Worm (Caenorhabditis elegans) whole organism, L2 larva: ENCODE data around the gene Y47D3A.1.

Experiments used
- C34F6.9 ChIP-seq: fragments of 150-350 bp; optimal IDR thresholded peaks from 2 replicates; lab custom pipeline; 2014; ENCODE audit warnings: missing biosample characterization, missing genetic modification characterization
- F13H6.1 ChIP-seq: sonication (generic microtip); optimal IDR thresholded peaks from 2 replicates; lab custom pipeline; 2016; ENCODE audit warnings: missing genetic modification characterization, missing compliant biosample characterization
- Y55F3AM.14 ChIP-seq: fragments of 200-800 bp; sonication (Bioruptor generic); optimal IDR thresholded peaks from 2 replicates; lab custom pipeline; 2018; ENCODE audit warnings: mild to moderate bottlenecking, missing genetic modification characterization, missing compliant biosample characterization
- ZK546.5 ChIP-seq: sonication (generic microtip); optimal IDR thresholded peaks from 2 replicates; lab custom pipeline; 2017; ENCODE audit warnings: missing biosample characterization, missing genetic modification characterization
- alr-1 ChIP-seq: fragments of 150-350 bp; optimal IDR thresholded peaks from 2 replicates; lab custom pipeline; 2014; ENCODE audit warnings: missing biosample characterization, missing genetic modification characterization
- aly-2 ChIP-seq: fragments of 150-350 bp; optimal IDR thresholded peaks from 2 replicates; lab custom pipeline; 2014; ENCODE audit warnings: missing biosample characterization, missing genetic modification characterization
- ama-1 ChIP-seq: fragments of 150-350 bp; optimal IDR thresholded peaks from 2 replicates; lab custom pipeline; 2018; ENCODE audit warnings: inconsistent platforms
- blmp-1 ChIP-seq: sonication (generic microtip); optimal IDR thresholded peaks from 2 replicates; lab custom pipeline; 2017; ENCODE audit warnings: missing genetic modification characterization, mild to moderate bottlenecking, missing compliant biosample characterization, antibody characterized with exemption, moderate library complexity; ENCODE audit not compliant: insufficient read depth
- ceh-16 ChIP-seq: fragments of 150-350 bp; optimal IDR thresholded peaks from 2 replicates; lab custom pipeline; 2014; ENCODE audit warnings: missing biosample characterization, missing genetic modification characterization
- ceh-82 ChIP-seq: fragments of 150-350 bp; optimal IDR thresholded peaks from 2 replicates; lab custom pipeline; 2014; ENCODE audit warnings: missing biosample characterization, missing genetic modification characterization
- dmd-4 ChIP-seq: sonication (generic microtip); optimal IDR thresholded peaks from 2 replicates; lab custom pipeline; 2017; ENCODE audit warnings: missing biosample characterization, missing genetic modification characterization
- egl-27 ChIP-seq: sonication (generic microtip); optimal IDR thresholded peaks from 3 replicates; lab custom pipeline; 2017; ENCODE audit warnings: missing biosample characterization, missing genetic modification reagents, missing genetic modification characterization
- elt-1 ChIP-seq: fragments of 150-350 bp; optimal IDR thresholded peaks from 2 replicates; lab custom pipeline; 2014; ENCODE audit warnings: missing biosample characterization, missing genetic modification characterization
- elt-3 ChIP-seq: sonication (generic microtip); optimal IDR thresholded peaks from 2 replicates; lab custom pipeline; 2017; ENCODE audit warnings: missing biosample characterization, missing genetic modification characterization
- fos-1 ChIP-seq: fragments of 150-350 bp; optimal IDR thresholded peaks from 2 replicates; lab custom pipeline; 2014; ENCODE audit warnings: missing biosample characterization, missing genetic modification characterization
- lin-11 ChIP-seq: fragments of 150-350 bp; sonication (generic microtip); optimal IDR thresholded peaks from 2 replicates; lab custom pipeline; 2014; ENCODE audit warnings: missing biosample characterization, missing genetic modification characterization, inconsistent platforms, mixed read lengths
- lin-13 ChIP-seq: fragments of 150-350 bp; optimal IDR thresholded peaks from 2 replicates; lab custom pipeline; 2014; ENCODE audit warnings: missing biosample characterization, missing genetic modification reagents, missing genetic modification characterization
- lin-39 ChIP-seq: fragments of 150-350 bp; optimal IDR thresholded peaks from 2 replicates; lab custom pipeline; 2014; ENCODE audit warnings: missing biosample characterization, missing genetic modification reagents, missing genetic modification characterization
- lsy-2 ChIP-seq, 2 experiments: fragments of 150-350 bp in 1 of 2; sonication (generic microtip) in 1 of 2; optimal IDR thresholded peaks; 2 replicates each; lab custom pipeline; 2014 to 2017; ENCODE audit warnings: missing biosample characterization in 2 of 2, missing genetic modification characterization in 2 of 2
- mab-5 ChIP-seq: fragments of 150-350 bp; optimal IDR thresholded peaks from 2 replicates; lab custom pipeline; 2014; ENCODE audit warnings: missing biosample characterization, missing genetic modification characterization
- mbf-1 ChIP-seq: sonication (generic microtip); optimal IDR thresholded peaks from 2 replicates; lab custom pipeline; 2017; ENCODE audit warnings: missing biosample characterization, missing genetic modification characterization
- mdl-1 ChIP-seq, 2 experiments: fragments of 150-350 bp in 1 of 2; sonication (generic microtip) in 1 of 2; optimal IDR thresholded peaks; 2 replicates each; lab custom pipeline; 2017; ENCODE audit warnings: missing biosample characterization in 2 of 2, missing genetic modification characterization in 2 of 2
- nhr-10 ChIP-seq: sonication (generic microtip); optimal IDR thresholded peaks from 2 replicates; lab custom pipeline; 2017; ENCODE audit warnings: missing biosample characterization, missing genetic modification characterization
- nhr-11 ChIP-seq: fragments of 150-350 bp; optimal IDR thresholded peaks from 2 replicates; lab custom pipeline; 2014; ENCODE audit warnings: missing biosample characterization, missing genetic modification characterization
- nhr-12 ChIP-seq: fragments of 150-350 bp; optimal IDR thresholded peaks from 2 replicates; lab custom pipeline; 2014; ENCODE audit warnings: missing biosample characterization, missing genetic modification characterization
- nhr-129 ChIP-seq: fragments of 150-350 bp; optimal IDR thresholded peaks from 2 replicates; lab custom pipeline; 2014; ENCODE audit warnings: missing biosample characterization, missing genetic modification characterization
- nhr-21 ChIP-seq: fragments of 150-350 bp; optimal IDR thresholded peaks from 2 replicates; lab custom pipeline; 2014; ENCODE audit warnings: missing biosample characterization, missing genetic modification characterization
- nhr-237 ChIP-seq: fragments of 150-350 bp; optimal IDR thresholded peaks from 2 replicates; lab custom pipeline; 2014; ENCODE audit warnings: missing biosample characterization, missing genetic modification characterization
- nhr-25 ChIP-seq: fragments of 150-350 bp; sonication (generic microtip); optimal IDR thresholded peaks from 3 replicates; lab custom pipeline; 2014; ENCODE audit warnings: missing biosample characterization, missing genetic modification characterization
- nhr-6 ChIP-seq: fragments of 150-350 bp; optimal IDR thresholded peaks from 2 replicates; lab custom pipeline; 2014; ENCODE audit warnings: missing biosample characterization, missing genetic modification characterization
- peb-1 ChIP-seq: fragments of 150-350 bp; optimal IDR thresholded peaks from 2 replicates; lab custom pipeline; 2014; ENCODE audit warnings: missing biosample characterization, missing genetic modification characterization
- sem-4 ChIP-seq: fragments of 150-350 bp; optimal IDR thresholded peaks from 2 replicates; lab custom pipeline; 2014; ENCODE audit warnings: missing biosample characterization, missing genetic modification reagents, missing genetic modification characterization
- skn-1 ChIP-seq: sonication (generic microtip); optimal IDR thresholded peaks from 2 replicates; lab custom pipeline; 2017; ENCODE audit warnings: missing biosample characterization, missing genetic modification characterization
- sma-3 ChIP-seq: sonication (generic microtip); optimal IDR thresholded peaks from 2 replicates; lab custom pipeline; 2016; ENCODE audit warnings: missing genetic modification reagents, missing genetic modification characterization, missing compliant biosample characterization
- sma-9 ChIP-seq, 2 experiments: fragments of 150-350 bp in 1 of 2; sonication (generic microtip) in 1 of 2; optimal IDR thresholded peaks; 2 replicates each; lab custom pipeline; 2014 to 2016; ENCODE audit warnings: missing genetic modification characterization in 2 of 2, mild to moderate bottlenecking in 1 of 2, missing biosample characterization in 1 of 2, missing compliant biosample characterization in 1 of 2, missing genetic modification reagents in 1 of 2, moderate library complexity in 1 of 2
- snpc-4 ChIP-seq: fragments of 150-350 bp; optimal IDR thresholded peaks from 2 replicates; lab custom pipeline; 2014; ENCODE audit warnings: missing biosample characterization, missing genetic modification characterization
- unc-39 ChIP-seq: fragments of 150-350 bp; optimal IDR thresholded peaks from 2 replicates; lab custom pipeline; 2014; ENCODE audit warnings: missing biosample characterization, missing genetic modification characterization
- unc-55 ChIP-seq: fragments of 150-350 bp; sonication (generic microtip); optimal IDR thresholded peaks from 3 replicates; lab custom pipeline; 2014; ENCODE audit warnings: missing biosample characterization, missing genetic modification reagents, missing genetic modification characterization
- unc-62 ChIP-seq: fragments of 150-350 bp; optimal IDR thresholded peaks from 2 replicates; lab custom pipeline; 2014; ENCODE audit warnings: missing biosample characterization, missing genetic modification reagents, missing genetic modification characterization
- zag-1 ChIP-seq: fragments of 150-350 bp; optimal IDR thresholded peaks from 2 replicates; lab custom pipeline; 2014; ENCODE audit warnings: missing biosample characterization, missing genetic modification characterization
- ztf-1 ChIP-seq: fragments of 200-800 bp; sonication (Bioruptor generic); conservative IDR thresholded peaks from 2 replicates; pipeline ENCODE4 v1.3.6; 2022; ENCODE audit warnings: missing genetic modification characterization, missing compliant biosample characterization
- ztf-11 ChIP-seq: sonication (generic microtip); optimal IDR thresholded peaks from 2 replicates; lab custom pipeline; 2017; ENCODE audit warnings: missing biosample characterization, missing genetic modification characterization
- ztf-4 ChIP-seq: fragments of 150-350 bp; optimal IDR thresholded peaks from 2 replicates; lab custom pipeline; 2014; ENCODE audit warnings: missing biosample characterization, missing genetic modification characterization

Gene Y47D3A.1

DNA sequence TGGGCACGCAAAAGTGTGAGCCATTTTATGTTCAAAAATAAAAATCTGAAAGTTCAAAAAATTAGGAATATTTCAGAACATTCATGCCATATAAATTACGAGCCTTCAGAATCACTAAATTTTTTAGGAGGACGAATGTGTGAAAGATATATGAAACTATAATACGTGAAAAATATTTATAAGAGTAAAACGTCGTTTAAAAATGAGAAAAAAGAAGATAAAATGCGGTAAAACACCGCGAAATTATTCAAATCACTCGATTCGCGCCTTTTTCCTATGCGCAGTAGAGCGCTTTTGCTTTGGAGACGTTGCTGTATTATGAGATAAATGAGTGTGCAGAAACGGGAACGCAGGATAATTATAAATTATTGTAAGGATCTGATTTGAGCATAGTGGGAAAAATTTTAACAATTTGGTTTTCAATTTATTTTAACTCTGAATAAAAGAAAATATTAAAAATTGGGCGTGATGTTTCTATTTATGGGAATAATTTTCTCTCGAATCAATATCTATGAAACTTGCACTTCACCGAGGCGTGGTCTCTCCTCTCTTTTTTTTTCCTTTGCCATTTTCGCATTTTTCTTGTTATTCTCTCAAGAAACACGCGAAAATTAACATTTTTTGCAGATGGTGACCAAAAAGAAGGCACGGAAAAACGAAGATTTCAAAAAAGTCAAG lies 22.3 kb downstream of the Y47D3A.1 start, which contains the start of the genes sup-35 and Y48A6C.4 (continued):
- TF ChIP-seq nhr-6 (tag; lab: Kevin White, UChicago) (peak; percentile 64), dmd-4 (no peak), nhr-25 (tag; lab: Kevin White, UChicago) (peak; percentile 64), alr-1 (tag; lab: Kevin White, UChicago) (no peak), peb-1 (tag; lab: Kevin White, UChicago) (no peak), nhr-129 (tag; lab: Kevin White, UChicago) (peak; percentile 76), skn-1 (no peak), Y55F3AM.14 (GFP tag; lab: Kevin White, UChicago) (no peak), ztf-11 (tag; lab: Kevin White, UChicago) (no peak), nhr-11 (tag; lab: Kevin White, UChicago) (no peak), zag-1 (tag; lab: Kevin White, UChicago) (no peak), sma-9 (GFP tag; optimal IDR thresholded peaks at IDR 0.05; lab: Kevin White, UChicago) (peak; percentile 77), sma-9 (tag; optimal IDR thresholded peaks at IDR 0.05; lab: Kevin White, UChicago) (no peak)

- TF ChIP-seq lsy-2 (tag; optimal IDR thresholded peaks at IDR 0.05; lab: Kevin White, UChicago) (no peak), skn-1 (no peak), aly-2 (no peak), elt-3 (tag; lab: Kevin White, UChicago) (no peak), elt-1 (no peak), nhr-12 (no peak), lin-11 (tag; lab: Kevin White, UChicago) (no peak), sma-3 (no peak), snpc-4 (tag; lab: Kevin White, UChicago) (no peak), ztf-4 (tag; lab: Kevin White, UChicago) (no peak), peb-1 (tag; lab: Kevin White, UChicago) (no peak), nhr-11 (tag; lab: Kevin White, UChicago) (no peak)
Observed at ce11 chrIII:11115956-11116355, 25.7 kb downstream of the Y47D3A.1 start.

ce11 chrIII:11113845-11114244 lies 27.8 kb downstream of the Y47D3A.1 start:
- TF ChIP-seq snpc-4 (tag; lab: Kevin White, UChicago) (no peak), sma-3 (no peak), unc-62 (no peak), sma-9 (GFP tag; optimal IDR thresholded peaks at IDR 0.05; lab: Kevin White, UChicago) (no peak), sma-9 (tag; optimal IDR thresholded peaks at IDR 0.05; lab: Kevin White, UChicago) (no peak), elt-1 (no peak)

DNA sequence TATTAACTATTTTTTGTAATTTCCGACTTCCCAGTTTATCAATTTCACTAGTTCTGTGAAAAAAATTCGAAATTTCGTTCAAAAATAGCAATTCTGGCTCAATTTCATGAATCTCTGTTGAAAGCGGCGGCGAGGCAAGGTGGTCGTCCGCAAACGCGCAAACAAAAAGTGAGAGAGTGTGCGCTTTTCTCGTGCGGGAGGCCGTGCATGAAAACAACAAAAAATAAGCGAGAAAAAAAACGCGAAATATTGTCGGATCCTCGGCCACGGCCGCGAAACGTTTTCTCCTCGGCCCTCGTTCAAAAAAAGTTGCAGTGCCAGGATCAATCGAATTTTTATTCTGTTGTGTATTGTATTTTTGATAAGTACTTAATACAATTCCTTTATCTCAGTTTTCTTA lies 28.9 kb downstream of the Y47D3A.1 start:
- no peak for TF ChIP-seq unc-39
- no peak for TF ChIP-seq peb-1 (tag; lab: Kevin White, UChicago)
- TF ChIP-seq ZK546.5 (tag; lab: Kevin White, UChicago) = no peak
- no peak for TF ChIP-seq nhr-21 (tag; lab: Kevin White, UChicago)
- no peak for TF ChIP-seq mdl-1 (tag; optimal IDR thresholded peaks at IDR 0.05; lab: Kevin White, UChicago)
- TF ChIP-seq sma-9 (GFP tag; optimal IDR thresholded peaks at IDR 0.05; lab: Kevin White, UChicago) = no peak
- TF ChIP-seq sma-9 (tag; optimal IDR thresholded peaks at IDR 0.05; lab: Kevin White, UChicago) = no peak
- peak in 1 of 2 experiments; percentile 30 for TF ChIP-seq lsy-2 (tag; optimal IDR thresholded peaks at IDR 0.05; lab: Kevin White, UChicago)
- peak; percentile 43 for TF ChIP-seq unc-55 (GFP tag; lab: Kevin White, UChicago)
- TF ChIP-seq aly-2 = no peak
- no peak for TF ChIP-seq ama-1 (lab: Kevin White, UChicago)
- no peak for TF ChIP-seq unc-62
- no peak for TF ChIP-seq zag-1 (tag; lab: Kevin White, UChicago)
- no peak for TF ChIP-seq ztf-1 (GFP tag; lab: Robert Waterston, UW)
- TF ChIP-seq nhr-12 = no peak
- TF ChIP-seq sma-3 = peak; percentile 37
- TF ChIP-seq nhr-129 (tag; lab: Kevin White, UChicago) = peak; percentile 3
- no peak for TF ChIP-seq nhr-11 (tag; lab: Kevin White, UChicago)
- TF ChIP-seq mab-5 (tag; lab: Kevin White, UChicago) = no peak
- no peak for TF ChIP-seq elt-1
- no peak for TF ChIP-seq sem-4 (tag; lab: Kevin White, UChicago)
- no peak for TF ChIP-seq blmp-1 (tag; lab: Kevin White, UChicago)
- TF ChIP-seq F13H6.1 (tag; lab: Kevin White, UChicago) = peak; percentile 32
- peak; percentile 9 for TF ChIP-seq C34F6.9 (tag; lab: Kevin White, UChicago)
- TF ChIP-seq mbf-1 (tag; lab: Kevin White, UChicago) = no peak
- TF ChIP-seq nhr-10 (tag; lab: Kevin White, UChicago) = no peak
- TF ChIP-seq nhr-237 (tag; lab: Kevin White, UChicago) = no peak
- TF ChIP-seq ceh-82 (tag; lab: Kevin White, UChicago) = no peak
- peak; percentile 17 for TF ChIP-seq fos-1 (tag; lab: Kevin White, UChicago)
- no peak for TF ChIP-seq Y55F3AM.14 (GFP tag; lab: Kevin White, UChicago)
- no peak for TF ChIP-seq egl-27 (tag; lab: Kevin White, UChicago)
- no peak for TF ChIP-seq ztf-4 (tag; lab: Kevin White, UChicago)
- no peak for TF ChIP-seq skn-1
- no peak for TF ChIP-seq nhr-6 (tag; lab: Kevin White, UChicago)
- no peak for TF ChIP-seq lin-39
- TF ChIP-seq lin-13 (GFP tag; lab: Kevin White, UChicago) = no peak
- no peak for TF ChIP-seq ceh-16
- no peak for TF ChIP-seq lin-11 (tag; lab: Kevin White, UChicago)
- TF ChIP-seq dmd-4 = no peak
